Worm (Caenorhabditis elegans) whole organism, midembryonic: ENCODE measurements around the gene C30A5.10.

ENCODE experiments used
- cog-1 ChIP-seq: sonication (generic microtip); optimal IDR thresholded peaks from 2 replicates; lab custom pipeline; 2016; ENCODE audit warnings: missing genetic modification characterization, missing compliant biosample characterization
- flt-1 ChIP-seq: fragments of 200-800 bp; sonication (Bioruptor generic); IDR thresholded peaks from 2 replicates; pipeline ENCODE4 v1.3.6; 2022; ENCODE audit warnings: missing genetic modification characterization, missing compliant biosample characterization
- klf-2 ChIP-seq: fragments of 200-800 bp; sonication (Bioruptor generic); conservative IDR thresholded peaks from 2 replicates; pipeline ENCODE4 v1.3.6; 2022; ENCODE audit warnings: missing genetic modification reagents, missing genetic modification characterization, missing compliant biosample characterization
- med-1 ChIP-seq: sonication (generic microtip); optimal IDR thresholded peaks from 2 replicates; lab custom pipeline; 2017; ENCODE audit warnings: missing genetic modification characterization, mild to moderate bottlenecking, missing compliant biosample characterization, antibody characterized with exemption, missing genetic modification reagents; ENCODE audit not compliant: insufficient read depth
- ref-1 ChIP-seq: fragments of 200-800 bp; sonication (Bioruptor generic); conservative IDR thresholded peaks from 2 replicates; pipeline ENCODE4 v1.3.6; 2022; ENCODE audit warnings: missing genetic modification reagents, missing genetic modification characterization, missing compliant biosample characterization
- tab-1 ChIP-seq: fragments of 200-800 bp; sonication (Bioruptor generic); IDR thresholded peaks from 2 replicates; pipeline ENCODE4 v1.3.6; 2022; ENCODE audit warnings: missing genetic modification characterization, missing compliant biosample characterization
- ztf-23 ChIP-seq: fragments of 200-800 bp; sonication (Bioruptor generic); IDR thresholded peaks from 2 replicates; pipeline ENCODE4 v1.3.6; 2022; ENCODE audit warnings: missing genetic modification reagents, missing genetic modification characterization, missing compliant biosample characterization

- no peak for TF ChIP-seq med-1 (GFP tag; lab: Kevin White, UChicago)
- TF ChIP-seq tab-1 (GFP tag; lab: Robert Waterston, UW), result no peak
- no peak for TF ChIP-seq ztf-23
- no peak for TF ChIP-seq ref-1 (GFP tag; lab: Robert Waterston, UW)
- no peak for TF ChIP-seq flt-1 (GFP tag; lab: Robert Waterston, UW)
- TF ChIP-seq cog-1 (tag; lab: Kevin White, UChicago), result no peak
- no peak for TF ChIP-seq klf-2 (GFP tag; lab: Robert Waterston, UW)
Observed at ce11 chrIII:8228916-8229315, 19.2 kb upstream of the C30A5.10 start.
